Worm (Caenorhabditis elegans) whole organism, early embryonic: ENCODE measurements around the gene C45H4.21.

ENCODE experiments used
- ama-1 ChIP-seq: fragments of 150-350 bp; optimal IDR thresholded peaks from 2 replicates; lab custom pipeline; 2014
- tbx-37 ChIP-seq: fragments of 200-800 bp; sonication (Bioruptor generic); conservative IDR thresholded peaks from 2 replicates; pipeline ENCODE4 v1.3.6; 2022; ENCODE audit warnings: missing genetic modification reagents, missing genetic modification characterization, missing compliant biosample characterization

- TF ChIP-seq tbx-37 = no peak
- TF ChIP-seq ama-1 (lab: Kevin White, UChicago) = no peak
Observed at ce11 chrV:2122517-2122916, 26.8 kb downstream of the C45H4.21 start, which contains the start of gene F22F7.2.
